Worm (Caenorhabditis elegans) whole organism, L4 larva: ENCODE measurements around the gene unc-39.

ENCODE experiments used
- F10B5.3 ChIP-seq: sonication (generic microtip); optimal IDR thresholded peaks from 2 replicates; lab custom pipeline; 2016; ENCODE audit warnings: mild to moderate bottlenecking, missing genetic modification characterization, missing compliant biosample characterization
- F26F4.8 ChIP-seq: fragments of 200-800 bp; sonication (Bioruptor generic); conservative IDR thresholded peaks from 2 replicates; pipeline ENCODE4 v1.3.6; 2022; ENCODE audit warnings: missing genetic modification characterization, missing compliant biosample characterization
- T26A8.4 ChIP-seq: fragments of 200-800 bp; sonication (Bioruptor generic); IDR thresholded peaks from 2 replicates; pipeline ENCODE4 v1.3.6; 2022; ENCODE audit warnings: missing genetic modification characterization, missing compliant biosample characterization
- Y48G9A.11 ChIP-seq: fragments of 200-800 bp; sonication (Bioruptor generic); IDR thresholded peaks from 2 replicates; pipeline ENCODE4 v1.3.6; 2022; ENCODE audit warnings: missing genetic modification reagents, missing genetic modification characterization, missing compliant biosample characterization
- Y5F2A.4 ChIP-seq: fragments of 200-800 bp; sonication (Bioruptor generic); optimal IDR thresholded peaks from 2 replicates; lab custom pipeline; 2018; ENCODE audit warnings: mild to moderate bottlenecking, missing genetic modification characterization, missing compliant biosample characterization
- Y75B8A.6 ChIP-seq: fragments of 200-800 bp; sonication (Bioruptor generic); IDR thresholded peaks from 2 replicates; pipeline ENCODE4 v1.3.6; 2022; ENCODE audit warnings: missing genetic modification reagents, missing genetic modification characterization, missing compliant biosample characterization
- aha-1 ChIP-seq: fragments of 150-350 bp; peaks from one replicate; lab custom pipeline; 2014; ENCODE audit warnings: missing biosample characterization, missing genetic modification characterization
- aly-2 ChIP-seq: sonication (generic microtip); optimal IDR thresholded peaks from 2 replicates; lab custom pipeline; 2018; ENCODE audit warnings: missing biosample characterization, missing genetic modification characterization
- ama-1 ChIP-seq: fragments of 150-350 bp; optimal IDR thresholded peaks from 2 replicates; lab custom pipeline; 2014; ENCODE audit warnings: inconsistent platforms, mixed read lengths
- ceh-20 ChIP-seq: fragments of 200-800 bp; sonication (Bioruptor generic); IDR thresholded peaks from 2 replicates; pipeline ENCODE4 v1.3.6; 2022; ENCODE audit warnings: missing genetic modification reagents, missing genetic modification characterization, missing compliant biosample characterization
- ceh-28 ChIP-seq: fragments of 150-350 bp; optimal IDR thresholded peaks from 2 replicates; lab custom pipeline; 2014; ENCODE audit warnings: missing biosample characterization, missing genetic modification reagents, missing genetic modification characterization
- ceh-32 ChIP-seq: sonication (generic microtip); optimal IDR thresholded peaks from 2 replicates; lab custom pipeline; 2016; ENCODE audit warnings: mild to moderate bottlenecking, missing genetic modification characterization, missing compliant biosample characterization; ENCODE audit not compliant: poor library complexity
- ces-1 ChIP-seq: fragments of 150-350 bp; sonication (generic microtip); optimal IDR thresholded peaks from 4 replicates; lab custom pipeline; 2014; ENCODE audit warnings: missing biosample characterization, missing genetic modification reagents, missing genetic modification characterization
- daf-19 ChIP-seq: fragments of 200-800 bp; sonication (Bioruptor generic); conservative IDR thresholded peaks from 2 replicates; pipeline ENCODE4 v1.3.6; 2022; ENCODE audit warnings: missing genetic modification characterization, missing compliant biosample characterization
- dmd-6 ChIP-seq: fragments of 200-800 bp; sonication (Bioruptor generic); IDR thresholded peaks from 2 replicates; pipeline ENCODE4 v1.3.6; 2022; ENCODE audit warnings: missing genetic modification reagents, missing genetic modification characterization, missing compliant biosample characterization
- duxl-1 ChIP-seq: sonication (generic microtip); optimal IDR thresholded peaks from 2 replicates; lab custom pipeline; 2016; ENCODE audit warnings: mild to moderate bottlenecking, missing genetic modification characterization, moderate library complexity, missing compliant biosample characterization; ENCODE audit not compliant: poor library complexity
- dve-1 ChIP-seq: sonication (generic microtip); optimal IDR thresholded peaks from 2 replicates; lab custom pipeline; 2017; ENCODE audit warnings: antibody characterized with exemption, mild to moderate bottlenecking, missing genetic modification characterization, missing compliant biosample characterization; ENCODE audit not compliant: insufficient read depth
- egl-43 ChIP-seq: fragments of 200-800 bp; sonication (Bioruptor generic); IDR thresholded peaks from 2 replicates; pipeline ENCODE4 v1.3.6; 2022; ENCODE audit warnings: missing genetic modification reagents, missing genetic modification characterization, missing compliant biosample characterization
- fkh-10 ChIP-seq: fragments of 150-350 bp; optimal IDR thresholded peaks from 2 replicates; lab custom pipeline; 2014; ENCODE audit warnings: missing biosample characterization, missing genetic modification reagents, missing genetic modification characterization
- fos-1 ChIP-seq: fragments of 150-350 bp; optimal IDR thresholded peaks from 2 replicates; lab custom pipeline; 2014; ENCODE audit warnings: missing biosample characterization, missing genetic modification characterization
- gei-8 ChIP-seq: fragments of 200-800 bp; sonication (Bioruptor generic); optimal IDR thresholded peaks from 2 replicates; lab custom pipeline; 2018; ENCODE audit warnings: mild to moderate bottlenecking, missing genetic modification characterization, missing compliant biosample characterization
- hlh-11 ChIP-seq: fragments of 200-800 bp; sonication (Bioruptor generic); optimal IDR thresholded peaks from 2 replicates; lab custom pipeline; 2018; ENCODE audit warnings: mild to moderate bottlenecking, missing genetic modification characterization, missing compliant biosample characterization
- hlh-30 ChIP-seq: sonication (generic microtip); optimal IDR thresholded peaks from 2 replicates; lab custom pipeline; 2017; ENCODE audit warnings: antibody characterized with exemption, mild to moderate bottlenecking, missing genetic modification characterization, missing compliant biosample characterization; ENCODE audit not compliant: insufficient read depth
- hmg-1.1 ChIP-seq: fragments of 200-800 bp; sonication (Bioruptor generic); IDR thresholded peaks from 2 replicates; pipeline ENCODE4 v1.3.6; 2022; ENCODE audit warnings: missing genetic modification reagents, missing genetic modification characterization, missing compliant biosample characterization
- lin-1 ChIP-seq: fragments of 200-800 bp; sonication (Bioruptor generic); IDR thresholded peaks from 2 replicates; pipeline ENCODE4 v1.3.6; 2022; ENCODE audit warnings: missing genetic modification reagents, missing genetic modification characterization, missing compliant biosample characterization
- lin-38 ChIP-seq: fragments of 200-800 bp; sonication (Bioruptor generic); IDR thresholded peaks from 2 replicates; pipeline ENCODE4 v1.3.6; 2022; ENCODE audit warnings: missing genetic modification reagents, missing genetic modification characterization, missing compliant biosample characterization
- lsy-2 ChIP-seq, 2 experiments: fragments of 150-350 bp in 1 of 2; sonication (generic microtip) in 1 of 2; optimal IDR thresholded peaks; 2 replicates each; lab custom pipeline; 2014 to 2017; ENCODE audit warnings: missing biosample characterization in 2 of 2, missing genetic modification characterization in 2 of 2
- mep-1 ChIP-seq: fragments of 150-350 bp; sonication (generic microtip); optimal IDR thresholded peaks from 3 replicates; lab custom pipeline; 2014; ENCODE audit warnings: missing biosample characterization, missing genetic modification characterization
- mes-2 ChIP-seq: sonication (generic microtip); optimal IDR thresholded peaks from 2 replicates; lab custom pipeline; 2016; ENCODE audit warnings: missing genotype, mild to moderate bottlenecking, missing genetic modification characterization, missing compliant biosample characterization; ENCODE audit not compliant: poor library complexity, severe bottlenecking
- mxl-3 ChIP-seq: fragments of 200-800 bp; sonication (Bioruptor generic); optimal IDR thresholded peaks from 2 replicates; lab custom pipeline; 2018; ENCODE audit warnings: mild to moderate bottlenecking, missing genetic modification characterization, missing compliant biosample characterization
- nhr-111 ChIP-seq: fragments of 200-800 bp; sonication (Bioruptor generic); optimal IDR thresholded peaks from 2 replicates; lab custom pipeline; 2018; ENCODE audit warnings: mild to moderate bottlenecking, missing genetic modification characterization, missing compliant biosample characterization
- nhr-25 ChIP-seq: sonication (generic microtip); optimal IDR thresholded peaks from 2 replicates; lab custom pipeline; 2017; ENCODE audit warnings: missing genetic modification characterization, mild to moderate bottlenecking, missing compliant biosample characterization, antibody characterized with exemption, moderate library complexity, borderline replicate concordance; ENCODE audit not compliant: insufficient read depth
- nhr-28 ChIP-seq: fragments of 150-350 bp; optimal IDR thresholded peaks from 2 replicates; lab custom pipeline; 2014; ENCODE audit warnings: missing biosample characterization, missing genetic modification characterization
- nhr-48 ChIP-seq: sonication (generic microtip); optimal IDR thresholded peaks from 2 replicates; lab custom pipeline; 2016; ENCODE audit warnings: mild to moderate bottlenecking, missing genetic modification characterization, missing compliant biosample characterization
- nhr-6 ChIP-seq: fragments of 150-350 bp; optimal IDR thresholded peaks from 2 replicates; lab custom pipeline; 2014; ENCODE audit warnings: missing biosample characterization, missing genetic modification characterization
- pha-4 ChIP-seq, 2 experiments: fragments of 150-350 bp in 1 of 2; fragments of 200-800 bp in 1 of 2; sonication (Bioruptor generic) in 1 of 2; IDR thresholded peaks in 1 of 2; optimal IDR thresholded peaks in 1 of 2; 2 replicates each; pipeline versions ENCODE4 v1.3.6 to Lab custom; 2014 to 2022; ENCODE audit warnings: missing genetic modification characterization in 2 of 2, missing genetic modification reagents in 2 of 2, missing biosample characterization in 1 of 2, missing compliant biosample characterization in 1 of 2
- pqm-1 ChIP-seq: sonication (generic microtip); optimal IDR thresholded peaks from 2 replicates; lab custom pipeline; 2017; ENCODE audit warnings: missing biosample characterization, missing genetic modification characterization
- rbr-2 ChIP-seq: sonication (generic microtip); optimal IDR thresholded peaks from 2 replicates; lab custom pipeline; 2016; ENCODE audit warnings: missing genotype, missing genetic modification characterization, missing compliant biosample characterization
- saeg-2 ChIP-seq: fragments of 200-800 bp; sonication (Bioruptor generic); IDR thresholded peaks from 2 replicates; pipeline ENCODE4 v1.3.6; 2022; ENCODE audit warnings: missing genetic modification reagents, missing genetic modification characterization, missing compliant biosample characterization
- set-16 ChIP-seq: fragments of 200-800 bp; sonication (Bioruptor generic); IDR thresholded peaks from 2 replicates; pipeline ENCODE4 v1.3.6; 2022; ENCODE audit warnings: missing genetic modification reagents, missing genetic modification characterization, missing compliant biosample characterization
- skn-1 ChIP-seq: fragments of 150-350 bp; optimal IDR thresholded peaks from 2 replicates; lab custom pipeline; 2014; ENCODE audit warnings: missing biosample characterization, missing genetic modification characterization
- tra-1 ChIP-seq: fragments of 200-800 bp; sonication (Bioruptor generic); IDR thresholded peaks from 2 replicates; pipeline ENCODE4 v1.3.6; 2022; ENCODE audit warnings: missing genetic modification reagents, missing genetic modification characterization, missing compliant biosample characterization
- unc-62 ChIP-seq, 3 experiments: fragments of 150-350 bp in 1 of 3; sonication (generic microtip); optimal IDR thresholded peaks in 2 of 3; peaks in 1 of 3; 1 replicate in 1 of 3; 2 replicates in 2 of 3; lab custom pipeline; 2014 to 2017; ENCODE audit warnings: missing biosample characterization in 3 of 3, missing genetic modification characterization in 3 of 3, missing genetic modification reagents in 3 of 3, missing genotype in 1 of 3
- zfp-3 ChIP-seq: fragments of 200-800 bp; sonication (Bioruptor generic); conservative IDR thresholded peaks from 2 replicates; pipeline ENCODE4 v1.3.6; 2022; ENCODE audit warnings: missing genetic modification reagents, missing genetic modification characterization, missing compliant biosample characterization
- ztf-11 ChIP-seq: fragments of 150-350 bp; optimal IDR thresholded peaks from 2 replicates; lab custom pipeline; 2014; ENCODE audit warnings: missing biosample characterization, missing genetic modification characterization

unc-39 gene

ce11 chrV:14361973-14362372 is 10.9 kb upstream of the unc-39 start:
- no peak for TF ChIP-seq hlh-30 (tag; lab: Kevin White, UChicago)
- TF ChIP-seq egl-43 (GFP tag; lab: Robert Waterston, UW), result 0 out of 2 replicates have a peak, but pooled peaks have one; percentile 12
- no peak for TF ChIP-seq duxl-1 (tag; lab: Kevin White, UChicago)

- TF ChIP-seq F26F4.8, result no peak
- peak; percentile 26 for TF ChIP-seq rbr-2 (tag; lab: Kevin White, UChicago)
- peak; percentile 52 for TF ChIP-seq mxl-3
- TF ChIP-seq nhr-6, result peak; percentile 57
- TF ChIP-seq nhr-25 (tag; lab: Kevin White, UChicago), result peak; percentile 96
- TF ChIP-seq hlh-30 (tag; lab: Kevin White, UChicago), result peak; percentile 17
- TF ChIP-seq mes-2, result peak; percentile 38
- TF ChIP-seq Y48G9A.11 (GFP tag; lab: Robert Waterston, UW), result no peak
- 0 out of 2 replicates have a peak, but pooled peaks have one; percentile 8 for TF ChIP-seq zfp-3 (GFP tag; lab: Robert Waterston, UW)
- peak in 1 of 2 experiments; percentile 44 for TF ChIP-seq unc-62 (GFP tag; optimal IDR thresholded peaks at IDR 0.05 in 1 of 2; lab: Kevin White, UChicago)
- no peak for TF ChIP-seq unc-62 (tag; optimal IDR thresholded peaks at IDR 0.05; lab: Kevin White, UChicago)
- peak; percentile 52 for TF ChIP-seq mep-1 (tag; lab: Kevin White, UChicago)
- no peak for TF ChIP-seq Y5F2A.4
- no peak for TF ChIP-seq Y75B8A.6 (GFP tag; lab: Robert Waterston, UW)
- TF ChIP-seq ces-1, result no peak
- TF ChIP-seq lin-38 (GFP tag; lab: Robert Waterston, UW), result peak; percentile 30
- TF ChIP-seq T26A8.4, result peak; percentile 25; the same call in 1 of the 2 replicates
- TF ChIP-seq daf-19 (GFP tag; lab: Robert Waterston, UW), result peak; percentile 68; the same call in 1 of the 2 replicates
- peak; percentile 9 for TF ChIP-seq duxl-1 (tag; lab: Kevin White, UChicago)
- no peak for TF ChIP-seq fos-1
- TF ChIP-seq nhr-28 (tag; lab: Kevin White, UChicago), result peak; percentile 26
- no peak for TF ChIP-seq ceh-28 (tag; lab: Kevin White, UChicago)
- TF ChIP-seq hmg-1.1 (GFP tag; lab: Robert Waterston, UW), result peak; percentile 62
- no peak for TF ChIP-seq ceh-32 (tag; lab: Kevin White, UChicago)
- peak; percentile 38 for TF ChIP-seq nhr-48 (tag; lab: Kevin White, UChicago)
- TF ChIP-seq skn-1, result no peak
- TF ChIP-seq pha-4 (GFP tag; IDR thresholded peaks at IDR 0.05; lab: Robert Waterston, UW), result peak; percentile 44; the same call in 1 of the 2 replicates
- TF ChIP-seq pha-4 (tag; optimal IDR thresholded peaks at IDR 0.05; lab: Kevin White, UChicago), result no peak
- no peak for TF ChIP-seq ztf-11 (tag; lab: Kevin White, UChicago)
- peak; percentile 7 for TF ChIP-seq dve-1 (tag; lab: Kevin White, UChicago)
- TF ChIP-seq tra-1 (GFP tag; lab: Robert Waterston, UW), result no peak
- 0 out of 2 replicates have a peak, but pooled peaks have one; percentile 30 for TF ChIP-seq ceh-20 (GFP tag; lab: Robert Waterston, UW)
- no peak for TF ChIP-seq pqm-1
- no peak for TF ChIP-seq lin-1 (GFP tag; lab: Robert Waterston, UW)
- no peak for TF ChIP-seq F10B5.3 (tag; lab: Kevin White, UChicago)
- no peak for TF ChIP-seq fkh-10 (GFP tag; lab: Kevin White, UChicago)
- TF ChIP-seq nhr-111, result peak; percentile 22
- TF ChIP-seq gei-8, result no peak
- TF ChIP-seq ama-1 (lab: Kevin White, UChicago), result no peak
- TF ChIP-seq set-16, result peak; percentile 38; the same call in 1 of the 2 replicates
- peak; percentile 51 to 88 for TF ChIP-seq lsy-2 (tag; optimal IDR thresholded peaks at IDR 0.05; lab: Kevin White, UChicago)
- TF ChIP-seq aly-2 (tag; lab: Kevin White, UChicago), result no peak
- peak; percentile 23 for TF ChIP-seq dmd-6 (GFP tag; lab: Robert Waterston, UW)
- TF ChIP-seq aha-1, result peak; percentile 98
- no peak for TF ChIP-seq saeg-2 (GFP tag; lab: Robert Waterston, UW)
- peak; percentile 58 for TF ChIP-seq hlh-11 (tag; lab: Kevin White, UChicago)
These were observed 8.2 kb upstream of the unc-39 start for ce11 chrV:14364586-14365248.
